Fruit fly (Drosophila melanogaster) whole organism, embryonic: ENCODE measurements around the gene CG44040.
A peak's percentile ranks its signal among the peaks of the same experiment; 100 is the strongest.

Experiments
- B-H1 ChIP-seq: fragments of 200-800 bp; sonication (Bioruptor generic); IDR thresholded peaks from 3 replicates; pipeline ENCODE4 v1.3.6; 2022; ENCODE audit warnings: missing biosample characterization, missing genetic modification characterization
- CG1024 ChIP-seq: fragments of 200-800 bp; sonication (Bioruptor generic); IDR thresholded peaks from 2 replicates; pipeline ENCODE4 v1.3.6; 2022; ENCODE audit warnings: missing biosample characterization, missing genetic modification characterization
- CG11560 ChIP-seq: fragments of 200-800 bp; sonication (Bioruptor generic); IDR thresholded peaks from 3 replicates; pipeline ENCODE4 v1.3.6; 2022; ENCODE audit warnings: missing biosample characterization, missing genetic modification characterization
- CG12659 ChIP-seq: fragments of 200-800 bp; sonication (Bioruptor generic); optimal IDR thresholded peaks from 3 replicates; lab custom pipeline; 2017; ENCODE audit warnings: mild to moderate bottlenecking, missing biosample characterization, missing genetic modification reagents, missing genetic modification characterization
- CG14860 ChIP-seq: fragments of 200-800 bp; sonication (Bioruptor generic); IDR thresholded peaks from 3 replicates; pipeline ENCODE4 v1.3.6; 2022; ENCODE audit warnings: missing biosample characterization, missing genetic modification characterization; ENCODE audit not compliant: partially characterized antibody
- CG16779 ChIP-seq: fragments of 200-800 bp; sonication (Bioruptor generic); IDR thresholded peaks from 2 replicates; pipeline ENCODE4 v1.3.6; 2022; ENCODE audit warnings: missing biosample characterization, missing genetic modification characterization
- CG16815 ChIP-seq: fragments of 200-800 bp; sonication (Bioruptor generic); optimal IDR thresholded peaks from 3 replicates; lab custom pipeline; 2017; ENCODE audit warnings: missing biosample characterization, mild to moderate bottlenecking, missing genetic modification characterization
- CG17359 ChIP-seq: fragments of 200-800 bp; sonication (Bioruptor generic); optimal IDR thresholded peaks from 3 replicates; lab custom pipeline; 2018; ENCODE audit warnings: missing biosample characterization, mild to moderate bottlenecking, missing genetic modification characterization, moderate library complexity
- CG18262 ChIP-seq: fragments of 200-800 bp; optimal IDR thresholded peaks from 3 replicates; lab custom pipeline; 2019; ENCODE audit warnings: missing biosample characterization, mild to moderate bottlenecking, missing genetic modification characterization, moderate library complexity
- CG30403 ChIP-seq: fragments of 200-800 bp; sonication (Bioruptor generic); optimal IDR thresholded peaks from 3 replicates; lab custom pipeline; 2016; ENCODE audit warnings: missing biosample characterization, missing genetic modification characterization
- CG3281 ChIP-seq: fragments of 200-800 bp; sonication (Bioruptor generic); optimal IDR thresholded peaks from 3 replicates; lab custom pipeline; 2017; ENCODE audit warnings: missing biosample characterization, mild to moderate bottlenecking, missing genetic modification characterization
- CG4404 ChIP-seq: fragments of 200-800 bp; sonication (Bioruptor generic); IDR thresholded peaks from 2 replicates; pipeline ENCODE4 v1.3.6; 2022; ENCODE audit warnings: missing biosample characterization, missing genetic modification characterization
- CG4707 ChIP-seq: fragments of 200-800 bp; sonication (Bioruptor generic); optimal IDR thresholded peaks from 2 replicates; lab custom pipeline; 2018; ENCODE audit warnings: missing biosample characterization, mild to moderate bottlenecking, missing genetic modification characterization, moderate library complexity
- CG6254 ChIP-seq: fragments of 200-800 bp; sonication (Bioruptor generic); optimal IDR thresholded peaks from 3 replicates; lab custom pipeline; 2017; ENCODE audit warnings: mild to moderate bottlenecking, missing biosample characterization, missing genetic modification reagents, missing genetic modification characterization
- CG6272 ChIP-seq: fragments of 200-800 bp; sonication (Bioruptor generic); IDR thresholded peaks from 2 replicates; pipeline ENCODE4 v1.3.6; 2022; ENCODE audit warnings: missing biosample characterization, missing genetic modification characterization
- CG7745 ChIP-seq: fragments of 200-800 bp; sonication (Bioruptor generic); optimal IDR thresholded peaks from 2 replicates; lab custom pipeline; 2018; ENCODE audit warnings: missing biosample characterization, mild to moderate bottlenecking, missing genetic modification characterization, moderate library complexity
- CG8089 ChIP-seq: fragments of 200-800 bp; sonication (Bioruptor generic); optimal IDR thresholded peaks from 3 replicates; lab custom pipeline; 2016; ENCODE audit warnings: missing biosample characterization, missing genetic modification characterization
- CG8388 ChIP-seq: fragments of 200-800 bp; sonication (Bioruptor generic); optimal IDR thresholded peaks from 2 replicates; lab custom pipeline; 2019; ENCODE audit warnings: missing biosample characterization, mild to moderate bottlenecking, missing genetic modification characterization, moderate library complexity
- CG8478 ChIP-seq: fragments of >200 bp; optimal IDR thresholded peaks from 2 replicates; lab custom pipeline; 2018
- CG9817 ChIP-seq: fragments of 200-800 bp; sonication (Bioruptor generic); optimal IDR thresholded peaks from 2 replicates; lab custom pipeline; 2018; ENCODE audit warnings: missing biosample characterization, mild to moderate bottlenecking, missing genetic modification characterization, moderate library complexity
- CHES-1-like ChIP-seq: fragments of 200-800 bp; sonication (Bioruptor generic); optimal IDR thresholded peaks from 2 replicates; lab custom pipeline; 2016; ENCODE audit warnings: missing biosample characterization, missing genetic modification characterization
- Camta ChIP-seq: fragments of 200-800 bp; sonication (Bioruptor generic); optimal IDR thresholded peaks from 2 replicates; lab custom pipeline; 2016; ENCODE audit warnings: missing biosample characterization, missing genetic modification characterization
- E2f2 ChIP-seq: fragments of 200-800 bp; sonication (Bioruptor generic); IDR thresholded peaks from 2 replicates; pipeline ENCODE4 v1.3.6; 2022; ENCODE audit warnings: missing biosample characterization, missing genetic modification characterization
- Fer2 ChIP-seq: fragments of 200-800 bp; sonication (Bioruptor generic); optimal IDR thresholded peaks from 2 replicates; lab custom pipeline; 2018; ENCODE audit warnings: missing biosample characterization, mild to moderate bottlenecking, missing genetic modification characterization, moderate library complexity
- Myb ChIP-seq: fragments of 200-800 bp; sonication (Bioruptor generic); optimal IDR thresholded peaks from 2 replicates; lab custom pipeline; 2016; ENCODE audit warnings: missing biosample characterization, missing genetic modification characterization
- Pdp1 ChIP-seq, 2 experiments: fragments of 200-800 bp; sonication (Bioruptor generic); optimal IDR thresholded peaks; 3 replicates each; lab custom pipeline; 2016; ENCODE audit warnings: missing biosample characterization in 2 of 2, missing genetic modification characterization in 2 of 2, mild to moderate bottlenecking in 1 of 2, moderate library complexity in 1 of 2
- Rfx ChIP-seq: fragments of 200-800 bp; sonication (Bioruptor generic); IDR thresholded peaks from 2 replicates; pipeline ENCODE4 v1.3.6; 2022; ENCODE audit warnings: missing biosample characterization, missing genetic modification characterization
- Sry-δ ChIP-seq: fragments of 200-800 bp; sonication (Bioruptor generic); optimal IDR thresholded peaks from 2 replicates; lab custom pipeline; 2016; ENCODE audit warnings: missing biosample characterization, missing genetic modification characterization
- Tbp ChIP-seq: fragments of >200 bp; optimal IDR thresholded peaks from 2 replicates; lab custom pipeline; 2018; ENCODE audit warnings: missing biosample characterization, missing genetic modification characterization
- az2 ChIP-seq: fragments of 200-800 bp; sonication (Bioruptor generic); optimal IDR thresholded peaks from 3 replicates; lab custom pipeline; 2016; ENCODE audit warnings: missing biosample characterization, missing genetic modification characterization
- bigmax ChIP-seq: fragments of 200-800 bp; sonication (Bioruptor generic); optimal IDR thresholded peaks from 2 replicates; lab custom pipeline; 2018; ENCODE audit warnings: missing biosample characterization, mild to moderate bottlenecking, missing genetic modification characterization
- br ChIP-seq: fragments of >200 bp; optimal IDR thresholded peaks from 2 replicates; lab custom pipeline; 2017
- cad ChIP-seq: fragments of >200 bp; optimal IDR thresholded peaks from 2 replicates; lab custom pipeline; 2017; ENCODE audit warnings: missing biosample characterization, missing genetic modification characterization
- chif ChIP-seq, 2 experiments: fragments of 200-800 bp; sonication (Bioruptor generic); optimal IDR thresholded peaks; 3 replicates each; lab custom pipeline; 2016; ENCODE audit warnings: missing biosample characterization in 2 of 2, missing genetic modification characterization in 2 of 2
- dati ChIP-seq: fragments of 200-800 bp; sonication (Bioruptor generic); IDR thresholded peaks from 2 replicates; pipeline ENCODE4 v1.3.6; 2022; ENCODE audit warnings: missing biosample characterization, missing genetic modification characterization
- dysf ChIP-seq: fragments of 200-800 bp; sonication (Bioruptor generic); IDR thresholded peaks from 3 replicates; pipeline ENCODE4 v1.3.6; 2022; ENCODE audit warnings: missing biosample characterization, missing genetic modification characterization
- ftz-f1 ChIP-seq: fragments of 200-800 bp; sonication (Bioruptor generic); optimal IDR thresholded peaks from 2 replicates; lab custom pipeline; 2016; ENCODE audit warnings: missing biosample characterization, missing genetic modification characterization
- gem ChIP-seq: fragments of 200-800 bp; sonication (Bioruptor generic); optimal IDR thresholded peaks from 2 replicates; lab custom pipeline; 2019; ENCODE audit warnings: missing biosample characterization, mild to moderate bottlenecking, missing genetic modification characterization, moderate library complexity
- gsb-n ChIP-seq: fragments of 200-800 bp; sonication (Bioruptor generic); optimal IDR thresholded peaks from 3 replicates; lab custom pipeline; 2018; ENCODE audit warnings: missing biosample characterization, mild to moderate bottlenecking, missing genetic modification characterization
- hbn ChIP-seq: fragments of 200-800 bp; sonication (Bioruptor generic); IDR thresholded peaks from 2 replicates; pipeline ENCODE4 v1.3.6; 2022; ENCODE audit warnings: missing biosample characterization, missing genetic modification characterization; ENCODE audit not compliant: partially characterized antibody
- jing ChIP-seq: fragments of 200-800 bp; sonication (Bioruptor generic); optimal IDR thresholded peaks from 2 replicates; lab custom pipeline; 2018; ENCODE audit warnings: missing biosample characterization, mild to moderate bottlenecking, missing genetic modification characterization
- nerfin-1 ChIP-seq: fragments of 200-800 bp; sonication (Bioruptor generic); optimal IDR thresholded peaks from 3 replicates; lab custom pipeline; 2019; ENCODE audit warnings: missing biosample characterization, mild to moderate bottlenecking, missing genetic modification characterization, moderate library complexity
- ranshi ChIP-seq: fragments of 200-800 bp; sonication (Bioruptor generic); IDR thresholded peaks from 2 replicates; pipeline ENCODE4 v1.3.6; 2022; ENCODE audit warnings: missing biosample characterization, missing genetic modification characterization
- run ChIP-seq: fragments of 200-800 bp; sonication (Bioruptor generic); optimal IDR thresholded peaks from 3 replicates; lab custom pipeline; 2018; ENCODE audit warnings: missing biosample characterization, mild to moderate bottlenecking, missing genetic modification characterization
- sna ChIP-seq: fragments of 200-800 bp; sonication (Bioruptor generic); IDR thresholded peaks from 2 replicates; pipeline ENCODE4 v1.3.6; 2022; ENCODE audit warnings: missing biosample characterization, missing genetic modification characterization; ENCODE audit not compliant: partially characterized antibody
- stc ChIP-seq: fragments of 200-800 bp; sonication (Bioruptor generic); IDR thresholded peaks from 2 replicates; pipeline ENCODE4 v1.3.6; 2022; ENCODE audit warnings: missing biosample characterization, missing genetic modification characterization
- tll ChIP-seq, 2 experiments: fragments of 200-800 bp in 1 of 2; fragments of >200 bp in 1 of 2; sonication (Bioruptor generic) in 1 of 2; optimal IDR thresholded peaks; 2 replicates each; lab custom pipeline; 2017 to 2019; ENCODE audit warnings: missing biosample characterization in 2 of 2, missing genetic modification characterization in 2 of 2, mild to moderate bottlenecking in 1 of 2, moderate library complexity in 1 of 2
- trh ChIP-seq: fragments of 200-800 bp; sonication (Bioruptor generic); optimal IDR thresholded peaks from 2 replicates; lab custom pipeline; 2016; ENCODE audit warnings: missing biosample characterization, missing genetic modification characterization
- tup ChIP-seq: fragments of 200-800 bp; sonication (Bioruptor generic); optimal IDR thresholded peaks from 2 replicates; lab custom pipeline; 2016; ENCODE audit warnings: missing biosample characterization, mild to moderate bottlenecking, missing genetic modification characterization, moderate library complexity
- unc-4 ChIP-seq: fragments of 200-800 bp; sonication (Bioruptor generic); IDR thresholded peaks from 2 replicates; pipeline ENCODE4 v1.3.6; 2022; ENCODE audit warnings: missing biosample characterization, missing genetic modification characterization; ENCODE audit not compliant: partially characterized antibody
- vvl ChIP-seq: fragments of 200-800 bp; sonication (Bioruptor generic); IDR thresholded peaks from 2 replicates; pipeline ENCODE4 v1.3.6; 2022; ENCODE audit warnings: missing biosample characterization, missing genetic modification characterization
- zfh2 ChIP-seq: fragments of 200-800 bp; sonication (Bioruptor generic); optimal IDR thresholded peaks from 2 replicates; lab custom pipeline; 2016; ENCODE audit warnings: missing biosample characterization, missing genetic modification characterization

CG44040 gene

DNA sequence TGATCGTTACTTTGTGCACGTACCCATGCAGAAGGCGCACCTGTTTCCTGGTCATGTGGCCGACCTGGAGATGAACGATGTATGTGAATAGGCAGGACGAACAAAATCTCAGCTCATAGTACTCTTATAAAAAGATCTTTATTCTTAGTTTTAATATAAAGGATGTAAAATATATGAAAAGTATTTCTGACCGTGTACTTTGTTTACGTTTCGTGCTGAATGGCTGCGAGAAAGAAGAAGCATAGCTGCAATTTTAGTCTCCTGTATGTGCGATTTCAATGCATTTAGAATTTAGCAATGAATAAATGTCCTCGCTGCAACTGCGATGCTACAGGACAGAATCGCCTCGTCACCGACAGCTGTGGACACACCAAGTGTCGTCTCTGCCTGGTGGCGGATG, 27.6 kb downstream of the CG44040 start, which contains the start of the genes CG42726 and CG42727 (continued):
- TF ChIP-seq CG6272 (no peak), Camta (no peak), Fer2 (tag; lab: Kevin White, UChicago) (no peak), dysf (GFP tag; lab: Robert Waterston, UW) (no peak), CG3281 (GFP tag; lab: Kevin White, UChicago) (peak; percentile 39), CG30403 (GFP tag; lab: Kevin White, UChicago) (peak; percentile 45), tll (GFP tag; optimal IDR thresholded peaks at IDR 0.05; lab: Kevin White, UChicago) (no peak), zfh2 (GFP tag; lab: Kevin White, UChicago) (peak; percentile 26), Rfx (GFP tag; lab: Robert Waterston, UW) (peak; percentile 50; the same call in 1 of the 2 replicates), CG4707 (GFP tag; lab: Kevin White, UChicago) (no peak), sna (GFP tag; lab: Robert Waterston, UW) (no peak), B-H1 (no peak), run (tag; lab: Kevin White, UChicago) (no peak), CG7745 (no peak), Pdp1 (GFP tag; optimal IDR thresholded peaks at IDR 0.05; lab: Kevin White, UChicago) (peak in 1 of 2 experiments; percentile 31), trh (GFP tag; lab: Kevin White, UChicago) (no peak), gem (tag; lab: Kevin White, UChicago) (peak; percentile 54), gsb-n (tag; lab: Kevin White, UChicago) (no peak), CG14860 (GFP tag; lab: Robert Waterston, UW) (no peak), chif (GFP tag; optimal IDR thresholded peaks at IDR 0.05; lab: Kevin White, UChicago) (no peak), Sry-δ (GFP tag; lab: Kevin White, UChicago) (no peak), ftz-f1 (GFP tag; lab: Kevin White, UChicago) (no peak), ranshi (GFP tag; lab: Robert Waterston, UW) (peak; percentile 41; the same call in 1 of the 2 replicates), CHES-1-like (GFP tag; lab: Kevin White, UChicago) (no peak), cad (no peak), CG16815 (no peak), CG4404 (GFP tag; lab: Robert Waterston, UW) (no peak), CG16779 (GFP tag; lab: Robert Waterston, UW) (no peak), dati (GFP tag; lab: Robert Waterston, UW) (no peak), br (lab: Kevin White, UChicago) (no peak), unc-4 (no peak), Myb (GFP tag; lab: Kevin White, UChicago) (no peak), CG17359 (tag; lab: Kevin White, UChicago) (peak; percentile 28), CG11560 (tag; lab: Robert Waterston, UW) (no peak), CG18262 (peak; percentile 14), CG1024 (GFP tag; lab: Robert Waterston, UW) (no peak), CG8089 (GFP tag; lab: Kevin White, UChicago) (no peak), nerfin-1 (peak; percentile 54), jing (GFP tag; lab: Kevin White, UChicago) (no peak), CG8388 (GFP tag; lab: Kevin White, UChicago) (peak; percentile 2), CG6254 (GFP tag; lab: Kevin White, UChicago) (no peak), CG9817 (tag; lab: Kevin White, UChicago) (peak; percentile 40), tup (GFP tag; lab: Kevin White, UChicago) (no peak), E2f2 (peak; percentile 16; the same call in 1 of the 2 replicates), hbn (no peak), stc (GFP tag; lab: Robert Waterston, UW) (0 out of 2 replicates have a peak, but pooled peaks have one; percentile 31), CG8478 (no peak), vvl (GFP tag; lab: Robert Waterston, UW) (0 out of 2 replicates have a peak, but pooled peaks have one; percentile 34), CG12659 (GFP tag; lab: Kevin White, UChicago) (peak; percentile 30), bigmax (GFP tag; lab: Kevin White, UChicago) (no peak), az2 (GFP tag; lab: Kevin White, UChicago) (peak; percentile 2), Tbp (no peak)
